Worm (Caenorhabditis elegans): ENCODE results near the gene F26F2.3.

The F26F2.3 gene

DNA sequence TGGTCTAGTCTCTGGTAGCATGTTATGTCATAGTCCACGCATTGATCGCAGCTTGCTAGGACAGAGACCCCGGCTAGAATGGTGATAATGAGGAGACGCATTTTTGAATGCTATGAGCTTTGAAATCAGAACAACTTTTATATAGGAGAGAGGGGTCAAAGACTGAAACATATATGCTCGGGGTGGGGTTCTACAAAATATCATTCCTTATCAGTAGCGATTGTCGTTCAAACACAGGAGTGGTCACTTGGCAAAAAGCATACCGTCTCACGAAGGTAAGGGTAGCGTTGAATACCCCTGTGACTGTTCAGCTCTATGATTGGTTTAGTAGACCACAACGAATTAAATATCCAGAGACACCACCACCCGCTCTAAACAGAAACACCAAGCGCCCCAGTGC lies 30.7 kb upstream of the F26F2.3 start, which contains the start of gene F46B3.1:
F46B3.1 (minus strand) TSS at position 101 of the 400 bp plus-strand sequence.
- no peak for TF ChIP-seq F49E8.2 (tag; optimal IDR thresholded peaks at IDR 0.05; ENCODE audit: insufficient read depth)
- TF ChIP-seq snpc-1.1 (tag; optimal IDR thresholded peaks at IDR 0.05; ENCODE audit: insufficient read depth) = no peak
- TF ChIP-seq atf-7 (tag; optimal IDR thresholded peaks at IDR 0.05) = no peak
- TF ChIP-seq nfya-2 (GFP tag; IDR thresholded peaks at IDR 0.05) = no peak
- no peak for TF ChIP-seq F23B12.7 (tag; optimal IDR thresholded peaks at IDR 0.05; ENCODE audit: insufficient read depth)
- no peak for TF ChIP-seq F57A8.1 (GFP tag; optimal IDR thresholded peaks at IDR 0.05)

DNA sequence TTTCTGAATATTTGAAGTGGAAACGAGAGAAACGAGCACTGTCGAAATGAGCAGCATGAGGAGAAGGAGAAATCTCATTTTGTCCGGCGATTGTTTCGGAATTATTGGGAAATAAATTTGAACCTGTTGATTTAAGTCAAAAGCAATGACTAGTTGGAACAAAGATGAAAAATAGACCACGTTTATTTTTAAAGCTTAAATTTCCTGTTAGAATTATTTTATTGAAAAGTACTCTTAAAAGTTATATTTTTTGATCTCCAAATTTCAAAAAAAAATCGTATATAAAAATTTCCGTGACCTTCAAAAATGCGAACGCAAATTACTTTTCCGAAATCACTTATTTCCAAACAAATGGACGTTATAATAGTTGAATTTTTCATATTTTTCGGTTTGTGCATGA lies 29.3 kb upstream of the F26F2.3 start, which contains the start of gene F26F2.11:
F26F2.11 (minus strand) TSS at position 101 of the 400 bp plus-strand sequence.
- no peak for TF ChIP-seq F52B5.7 (tag; optimal IDR thresholded peaks at IDR 0.05)
- no peak for TF ChIP-seq Y95B8A.8 (GFP tag; IDR thresholded peaks at IDR 0.05)
- TF ChIP-seq rpc-1 (optimal IDR thresholded peaks at IDR 0.05) = no peak
- no peak for TF ChIP-seq rpc-1 (tag; optimal IDR thresholded peaks at IDR 0.05)
- TF ChIP-seq ztf-25 (GFP tag; IDR thresholded peaks at IDR 0.05) = no peak
- no peak for TF ChIP-seq egrh-3 (GFP tag; IDR thresholded peaks at IDR 0.05)
- no peak for TF ChIP-seq attf-6 (GFP tag; IDR thresholded peaks at IDR 0.05)
- TF ChIP-seq T07F8.4 (tag; optimal IDR thresholded peaks at IDR 0.05) = no peak
- TF ChIP-seq hsf-1 (GFP tag; IDR thresholded peaks at IDR 0.05) = no peak
- no peak for TF ChIP-seq Y67H2A.10 (GFP tag; conservative IDR thresholded peaks at IDR 0.05)

DNA sequence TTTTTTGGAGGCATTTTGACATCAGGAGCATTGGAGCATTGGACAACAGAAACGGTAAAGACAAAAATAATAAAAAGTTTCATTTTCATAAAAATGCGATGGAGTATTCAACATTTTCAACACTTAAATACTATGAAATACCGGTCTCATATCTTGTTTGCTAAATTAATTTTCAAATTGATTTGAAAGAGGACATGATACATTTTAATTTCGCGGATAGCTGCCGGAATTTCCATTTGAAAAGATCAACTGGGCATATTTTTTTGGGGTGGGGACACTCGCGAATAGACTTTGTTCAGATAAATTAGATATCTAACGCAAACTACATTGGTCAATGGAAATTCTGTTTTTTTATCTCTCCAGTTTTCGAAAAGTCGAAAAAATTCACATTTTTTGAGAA lies 28.4 kb upstream of the F26F2.3 start, which contains the start of gene F26F2.10:
F26F2.10 (minus strand) TSS at position 101 of the 400 bp plus-strand sequence.
- no peak for TF ChIP-seq egrh-3 (GFP tag; IDR thresholded peaks at IDR 0.05)
- no peak for TF ChIP-seq lin-26 (GFP tag; IDR thresholded peaks at IDR 0.05)
- no peak for TF ChIP-seq ceh-100 (GFP tag; IDR thresholded peaks at IDR 0.05)
- TF ChIP-seq Y53G8AR.9 (GFP tag; conservative IDR thresholded peaks at IDR 0.05) = no peak

- TF ChIP-seq ama-1 (optimal IDR thresholded peaks at IDR 0.05) (no peak), ama-1 (GFP tag; optimal IDR thresholded peaks at IDR 0.05) (no peak), F57C9.4 (tag; optimal IDR thresholded peaks at IDR 0.05) (peak; percentile 32), B0261.1 (tag; optimal IDR thresholded peaks at IDR 0.05) (peak; percentile 25), dox-1 (GFP tag; IDR thresholded peaks at IDR 0.05) (peak; percentile 98), aptf-3 (GFP tag; IDR thresholded peaks at IDR 0.05) (no peak), atf-7 (tag; optimal IDR thresholded peaks at IDR 0.05) (peak; percentile 83), C06A6.2 (GFP tag; conservative IDR thresholded peaks at IDR 0.05) (peak; percentile 64), T26A5.8 (tag; optimal IDR thresholded peaks at IDR 0.05) (no peak), ztf-25 (GFP tag; IDR thresholded peaks at IDR 0.05) (no peak), rcor-1 (GFP tag; IDR thresholded peaks at IDR 0.05) (peak; percentile 89), pbrm-1 (GFP tag; IDR thresholded peaks at IDR 0.05) (peak; percentile 93), F57A8.1 (GFP tag; optimal IDR thresholded peaks at IDR 0.05) (no peak), F55B11.4 (tag; optimal IDR thresholded peaks at IDR 0.05; ENCODE audit: borderline replicate concordance, insufficient read depth) (no peak), F23B12.7 (tag; optimal IDR thresholded peaks at IDR 0.05; ENCODE audit: insufficient read depth) (peak; percentile 44), cebp-1 (GFP tag; IDR thresholded peaks at IDR 0.05) (0 out of 2 replicates have a peak, but pooled peaks have one; percentile 37), cebp-1 (tag; optimal IDR thresholded peaks at IDR 0.05) (peak; percentile 89), egrh-3 (GFP tag; IDR thresholded peaks at IDR 0.05) (peak; percentile 58; the same call in 1 of the 2 replicates), F33H1.4 (GFP tag; IDR thresholded peaks at IDR 0.05) (peak; percentile 95), bed-1 (GFP tag; IDR thresholded peaks at IDR 0.05) (no peak), hrde-1 (tag; optimal IDR thresholded peaks at IDR 0.05; ENCODE audit: borderline replicate concordance) (no peak), nfya-1 (tag; optimal IDR thresholded peaks at IDR 0.05; ENCODE audit: borderline replicate concordance, insufficient read depth) (no peak), lsy-27 (tag; optimal IDR thresholded peaks at IDR 0.05; ENCODE audit: borderline replicate concordance, insufficient read depth) (no peak), F49E8.2 (tag; optimal IDR thresholded peaks at IDR 0.05; ENCODE audit: insufficient read depth) (no peak), K12H6.12 (tag; optimal IDR thresholded peaks at IDR 0.05) (peak; percentile 71), xnd-1 (tag; optimal IDR thresholded peaks at IDR 0.05) (peak; percentile 100), akir-1 (GFP tag; optimal IDR thresholded peaks at IDR 0.05) (no peak), zim-3 (tag; optimal IDR thresholded peaks at IDR 0.05) (no peak), ceh-58 (GFP tag; IDR thresholded peaks at IDR 0.05) (no peak)
Measured at ce11 chrV:20580511-20581040, 14.2 kb upstream of the F26F2.3 start, which contains the start of gene F26F2.7. Gene F26F2.7, plus strand, starts transcription at chrV:20580990.
